Worm (Caenorhabditis elegans) whole organism, L4 larva: Measurements from ENCODE around the gene str-262.

Experiments
- attf-4 ChIP-seq: sonication (generic microtip); optimal IDR thresholded peaks from 3 replicates; lab custom pipeline; 2017; ENCODE audit warnings: missing biosample characterization, missing genetic modification characterization
- hlh-11 ChIP-seq: fragments of 200-800 bp; sonication (Bioruptor generic); optimal IDR thresholded peaks from 2 replicates; lab custom pipeline; 2018; ENCODE audit warnings: mild to moderate bottlenecking, missing genetic modification characterization, missing compliant biosample characterization
- hlh-30 ChIP-seq: sonication (generic microtip); optimal IDR thresholded peaks from 2 replicates; lab custom pipeline; 2017; ENCODE audit warnings: antibody characterized with exemption, mild to moderate bottlenecking, missing genetic modification characterization, missing compliant biosample characterization; ENCODE audit not compliant: insufficient read depth
- nhr-11 ChIP-seq: fragments of 150-350 bp; optimal IDR thresholded peaks from 2 replicates; lab custom pipeline; 2014; ENCODE audit warnings: missing biosample characterization, missing genetic modification characterization
- nhr-42 ChIP-seq: fragments of 200-800 bp; sonication (Bioruptor generic); IDR thresholded peaks from 2 replicates; pipeline ENCODE4 v1.3.6; 2022; ENCODE audit warnings: missing genetic modification characterization, missing compliant biosample characterization

The str-262 gene

ce11 chrV:702260-702659 is 50.3 kb downstream of the str-262 start, which contains the start of gene srbc-37:
TSS of gene srbc-37 (plus strand) at chrV:702560.
- TF ChIP-seq nhr-42 (no peak), nhr-11 (no peak), hlh-11 (tag; lab: Kevin White, UChicago) (no peak), attf-4 (no peak), hlh-30 (tag; lab: Kevin White, UChicago) (no peak)
